Fruit fly (Drosophila melanogaster): Measurements from ENCODE around the gene CG3847.

The CG3847 gene

DNA sequence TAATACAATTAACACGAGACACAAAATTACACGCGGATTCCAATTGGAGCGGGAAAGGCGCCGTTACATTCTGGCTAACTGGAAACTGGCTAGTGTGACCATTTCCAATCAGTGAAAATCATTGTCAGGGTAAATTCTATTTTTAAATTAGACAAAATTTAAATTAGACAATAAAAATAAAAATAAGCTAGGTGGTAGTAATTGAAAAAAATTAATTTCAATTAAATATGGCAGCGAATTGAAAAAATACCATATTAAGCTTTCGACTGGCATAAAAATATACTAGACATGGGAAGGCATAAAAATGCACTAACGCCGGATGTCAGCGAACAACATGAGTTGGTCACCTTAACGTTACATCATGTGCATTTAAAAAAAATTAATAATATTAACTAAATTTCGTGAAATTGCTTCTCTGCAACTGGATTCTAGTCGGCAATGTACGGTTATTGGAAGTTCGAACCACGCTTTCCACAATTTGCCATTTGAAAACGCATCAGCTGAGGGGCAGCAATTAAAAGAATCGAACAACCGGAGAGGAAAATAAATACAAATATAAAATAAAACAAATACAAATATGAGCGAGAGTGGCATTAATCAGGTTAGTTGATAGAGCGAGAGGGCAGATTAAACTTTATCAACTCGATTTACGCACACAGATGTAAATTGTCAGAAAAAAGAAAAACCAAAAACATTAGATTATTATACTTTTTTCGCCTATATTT, 18.9 kb downstream of the CG3847 start, which contains the start of the genes swa and Marf:
Gene swa, minus strand, starts transcription at position 77 of the 725 bp plus-strand sequence.
Gene Marf, plus strand, starts transcription at position 318 of the 725 bp plus-strand sequence.
- TF ChIP-seq jim (GFP tag; optimal IDR thresholded peaks at IDR 0.05) (no peak), CG9705 (GFP tag; optimal IDR thresholded peaks at IDR 0.05) (no peak), CrebA (GFP tag; optimal IDR thresholded peaks at IDR 0.05; ENCODE audit: borderline replicate concordance) (no peak), Dif (GFP tag; optimal IDR thresholded peaks at IDR 0.05; ENCODE audit: partially characterized antibody) (no peak), ey (GFP tag; optimal IDR thresholded peaks at IDR 0.05) (no peak), dsf (GFP tag; optimal IDR thresholded peaks at IDR 0.05; ENCODE audit: borderline replicate concordance) (no peak), rgr (GFP tag; optimal IDR thresholded peaks at IDR 0.05) (no peak), sv (GFP tag; optimal IDR thresholded peaks at IDR 0.05) (no peak), woc (GFP tag; optimal IDR thresholded peaks at IDR 0.05) (no peak), psq (GFP tag; optimal IDR thresholded peaks at IDR 0.05) (no peak), Hnf4 (GFP tag; optimal IDR thresholded peaks at IDR 0.05) (no peak), pan (optimal IDR thresholded peaks at IDR 0.05) (no peak), Hr83 (GFP tag; optimal IDR thresholded peaks at IDR 0.05; ENCODE audit: poor library complexity, severe bottlenecking) (no peak), tai (GFP tag; optimal IDR thresholded peaks at IDR 0.05) (no peak), N (GFP tag; optimal IDR thresholded peaks at IDR 0.05) (no peak)

DNA sequence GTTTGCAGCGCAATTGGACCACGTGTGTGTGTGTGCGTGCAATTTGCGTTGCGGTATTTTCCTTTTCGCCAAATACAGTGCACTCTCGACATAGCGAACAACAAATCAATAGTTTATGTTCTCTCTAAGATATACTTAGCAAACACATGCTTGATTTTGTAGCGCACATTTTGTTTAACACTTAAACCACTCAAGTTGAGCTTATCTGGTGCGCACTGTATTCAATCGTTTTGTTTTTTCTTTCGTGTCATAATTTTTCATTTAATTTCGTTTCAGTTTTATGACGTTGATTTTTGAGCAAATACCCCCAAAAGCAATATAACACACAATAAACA, 19.4 kb downstream of the CG3847 start:
- TF ChIP-seq fru (GFP tag; optimal IDR thresholded peaks at IDR 0.05), result peak; percentile 94
- TF ChIP-seq GATAd (GFP tag; optimal IDR thresholded peaks at IDR 0.05), result peak; percentile 66
- TF ChIP-seq pan (optimal IDR thresholded peaks at IDR 0.05), result no peak
- peak; percentile 93 for TF ChIP-seq sage (GFP tag; optimal IDR thresholded peaks at IDR 0.05)
- TF ChIP-seq woc (GFP tag; optimal IDR thresholded peaks at IDR 0.05), result peak; percentile 86
- TF ChIP-seq Hnf4 (GFP tag; optimal IDR thresholded peaks at IDR 0.05), result peak; percentile 95
- peak; percentile 81 to 97 for TF ChIP-seq foxo (GFP tag; optimal IDR thresholded peaks at IDR 0.05)
- TF ChIP-seq Rel (GFP tag; optimal IDR thresholded peaks at IDR 0.05), result no peak
- peak; percentile 89 for TF ChIP-seq Rel (tag; optimal IDR thresholded peaks at IDR 0.05)
- TF ChIP-seq Hr83 (GFP tag; optimal IDR thresholded peaks at IDR 0.05; ENCODE audit: poor library complexity, severe bottlenecking), result peak; percentile 94
- TF ChIP-seq ey (GFP tag; optimal IDR thresholded peaks at IDR 0.05), result peak; percentile 95
- TF ChIP-seq sv (GFP tag; optimal IDR thresholded peaks at IDR 0.05), result peak; percentile 53
- TF ChIP-seq dmrt93B (GFP tag; optimal IDR thresholded peaks at IDR 0.05), result peak; percentile 87
- no peak for TF ChIP-seq Abd-B (GFP tag; optimal IDR thresholded peaks at IDR 0.05)
- TF ChIP-seq psq (GFP tag; optimal IDR thresholded peaks at IDR 0.05), result peak; percentile 83
- TF ChIP-seq dl (GFP tag; optimal IDR thresholded peaks at IDR 0.05; ENCODE audit: insufficient read depth in 1 of 2, partially characterized antibody in 2 of 2), result no peak
- TF ChIP-seq tai (GFP tag; optimal IDR thresholded peaks at IDR 0.05), result no peak
- no peak for TF ChIP-seq CrebA (GFP tag; optimal IDR thresholded peaks at IDR 0.05; ENCODE audit: borderline replicate concordance)
- TF ChIP-seq Hr78 (GFP tag; optimal IDR thresholded peaks at IDR 0.05), result no peak
- TF ChIP-seq Dif (GFP tag; optimal IDR thresholded peaks at IDR 0.05; ENCODE audit: partially characterized antibody), result no peak
- no peak for TF ChIP-seq Vsx2 (GFP tag; optimal IDR thresholded peaks at IDR 0.05; ENCODE audit: partially characterized antibody)
- peak; percentile 95 for TF ChIP-seq rgr (GFP tag; optimal IDR thresholded peaks at IDR 0.05)
- peak; percentile 93 for TF ChIP-seq CG9705 (GFP tag; optimal IDR thresholded peaks at IDR 0.05)
- peak; percentile 82 for TF ChIP-seq Mio (GFP tag; optimal IDR thresholded peaks at IDR 0.05)
- peak; percentile 93 for TF ChIP-seq br (GFP tag; optimal IDR thresholded peaks at IDR 0.05)
- TF ChIP-seq jim (GFP tag; optimal IDR thresholded peaks at IDR 0.05), result peak; percentile 67
- peak; percentile 61 for TF ChIP-seq dsf (GFP tag; optimal IDR thresholded peaks at IDR 0.05; ENCODE audit: borderline replicate concordance)
- TF ChIP-seq Sp1 (GFP tag; optimal IDR thresholded peaks at IDR 0.05), result peak; percentile 93
- peak; percentile 92 for TF ChIP-seq OdsH (GFP tag; optimal IDR thresholded peaks at IDR 0.05)
- TF ChIP-seq HLH106 (tag; optimal IDR thresholded peaks at IDR 0.05), result peak; percentile 96
- peak; percentile 95 for TF ChIP-seq h (GFP tag; optimal IDR thresholded peaks at IDR 0.05)
- peak; percentile 86 for TF ChIP-seq CG32264 (GFP tag; optimal IDR thresholded peaks at IDR 0.05)
- no peak for TF ChIP-seq lola (GFP tag; optimal IDR thresholded peaks at IDR 0.05)
- TF ChIP-seq Dfd (GFP tag; optimal IDR thresholded peaks at IDR 0.05), result no peak
- TF ChIP-seq Jra (GFP tag; optimal IDR thresholded peaks at IDR 0.05), result peak; percentile 80

All from whole organism, wandering third instar larva.